Worm (Caenorhabditis elegans) whole organism, young adult: ENCODE measurements around the gene F12A10.9.

Experiments
- B0035.1 ChIP-seq: sonication (generic microtip); optimal IDR thresholded peaks from 2 replicates; lab custom pipeline; 2016; ENCODE audit warnings: missing genetic modification characterization, mild to moderate bottlenecking, missing compliant biosample characterization, missing genotype, missing genetic modification reagents
- B0261.1 ChIP-seq: sonication (generic microtip); optimal IDR thresholded peaks from 2 replicates; lab custom pipeline; 2016; ENCODE audit warnings: mild to moderate bottlenecking, missing genetic modification characterization, moderate library complexity, missing compliant biosample characterization
- D2030.7 ChIP-seq: fragments of 200-800 bp; sonication (Bioruptor generic); IDR thresholded peaks from 2 replicates; pipeline ENCODE4 v1.3.6; 2022; ENCODE audit warnings: missing genetic modification reagents, missing genetic modification characterization, missing compliant biosample characterization
- F33H1.4 ChIP-seq: fragments of 200-800 bp; sonication (Bioruptor generic); IDR thresholded peaks from 2 replicates; pipeline ENCODE4 v1.3.6; 2022; ENCODE audit warnings: missing genetic modification reagents, missing genetic modification characterization, missing compliant biosample characterization
- F52B5.7 ChIP-seq: sonication (generic microtip); optimal IDR thresholded peaks from 2 replicates; lab custom pipeline; 2016; ENCODE audit warnings: mild to moderate bottlenecking, missing genetic modification characterization, missing compliant biosample characterization
- F55B11.4 ChIP-seq: sonication (generic microtip); optimal IDR thresholded peaks from 2 replicates; lab custom pipeline; 2016; ENCODE audit warnings: missing compliant biosample characterization, missing genetic modification characterization, borderline replicate concordance; ENCODE audit not compliant: insufficient read depth
- F57A8.1 ChIP-seq: fragments of 200-800 bp; sonication (Bioruptor generic); optimal IDR thresholded peaks from 2 replicates; lab custom pipeline; 2018; ENCODE audit warnings: mild to moderate bottlenecking, missing genetic modification characterization, moderate library complexity, missing compliant biosample characterization
- T07F8.4 ChIP-seq: sonication (generic microtip); optimal IDR thresholded peaks from 2 replicates; lab custom pipeline; 2016; ENCODE audit warnings: mild to moderate bottlenecking, missing genetic modification characterization, moderate library complexity, missing compliant biosample characterization
- Y53F4B.3 ChIP-seq: fragments of 200-800 bp; sonication (Bioruptor generic); IDR thresholded peaks from 2 replicates; pipeline ENCODE4 v1.3.6; 2022; ENCODE audit warnings: missing genetic modification reagents, missing genetic modification characterization, missing compliant biosample characterization
- Y67H2A.10 ChIP-seq: fragments of 200-800 bp; sonication (Bioruptor generic); conservative IDR thresholded peaks from 2 replicates; pipeline ENCODE4 v1.3.6; 2022; ENCODE audit warnings: missing genetic modification reagents, missing genetic modification characterization, missing compliant biosample characterization
- aptf-3 ChIP-seq: fragments of 200-800 bp; sonication (Bioruptor generic); IDR thresholded peaks from 2 replicates; pipeline ENCODE4 v1.3.6; 2022; ENCODE audit warnings: missing genetic modification characterization, missing compliant biosample characterization
- attf-6 ChIP-seq: fragments of 200-800 bp; sonication (Bioruptor generic); IDR thresholded peaks from 2 replicates; pipeline ENCODE4 v1.3.6; 2022; ENCODE audit warnings: missing genetic modification reagents, missing genetic modification characterization, missing compliant biosample characterization
- ceh-100 ChIP-seq: fragments of 200-800 bp; sonication (Bioruptor generic); IDR thresholded peaks from 2 replicates; pipeline ENCODE4 v1.3.6; 2022; ENCODE audit warnings: missing genetic modification reagents, missing genetic modification characterization, missing compliant biosample characterization
- ceh-40 ChIP-seq: fragments of 200-800 bp; sonication (Bioruptor generic); IDR thresholded peaks from 2 replicates; pipeline ENCODE4 v1.3.6; 2022; ENCODE audit warnings: missing genetic modification characterization, missing compliant biosample characterization
- ceh-79 ChIP-seq: sonication (generic microtip); optimal IDR thresholded peaks from 2 replicates; lab custom pipeline; 2017; ENCODE audit warnings: mild to moderate bottlenecking, missing genetic modification characterization, missing compliant biosample characterization
- chd-7 ChIP-seq: sonication (generic microtip); optimal IDR thresholded peaks from 2 replicates; lab custom pipeline; 2016; ENCODE audit warnings: mild to moderate bottlenecking, missing genetic modification characterization, moderate library complexity, missing compliant biosample characterization
- dox-1 ChIP-seq: fragments of 200-800 bp; sonication (Bioruptor generic); IDR thresholded peaks from 2 replicates; pipeline ENCODE4 v1.3.6; 2022; ENCODE audit warnings: missing genetic modification reagents, missing genetic modification characterization, missing compliant biosample characterization
- dpff-1 ChIP-seq: sonication (generic microtip); optimal IDR thresholded peaks from 2 replicates; lab custom pipeline; 2017; ENCODE audit warnings: mild to moderate bottlenecking, missing genetic modification characterization, missing compliant biosample characterization
- efl-1 ChIP-seq: fragments of 150-350 bp; optimal IDR thresholded peaks from 2 replicates; lab custom pipeline; 2014; ENCODE audit warnings: missing biosample characterization, missing genetic modification reagents, missing genetic modification characterization
- egl-44 ChIP-seq: fragments of 200-800 bp; sonication (Bioruptor generic); IDR thresholded peaks from 2 replicates; pipeline ENCODE4 v1.3.6; 2022; ENCODE audit warnings: missing genetic modification reagents, missing genetic modification characterization, missing compliant biosample characterization
- fkh-3 ChIP-seq: sonication (generic microtip); optimal IDR thresholded peaks from 2 replicates; lab custom pipeline; 2016; ENCODE audit warnings: mild to moderate bottlenecking, missing genetic modification characterization, missing compliant biosample characterization
- him-1 ChIP-seq: sonication (generic microtip); optimal IDR thresholded peaks from 2 replicates; lab custom pipeline; 2016; ENCODE audit warnings: missing genotype, missing genetic modification reagents, missing genetic modification characterization, missing compliant biosample characterization
- hrde-1 ChIP-seq: sonication (generic microtip); optimal IDR thresholded peaks from 2 replicates; lab custom pipeline; 2016; ENCODE audit warnings: missing genetic modification characterization, mild to moderate bottlenecking, missing compliant biosample characterization, moderate library complexity, missing genotype, missing genetic modification reagents, borderline replicate concordance
- lag-1 ChIP-seq: fragments of 200-800 bp; sonication (Bioruptor generic); IDR thresholded peaks from 2 replicates; pipeline ENCODE4 v1.3.6; 2022; ENCODE audit warnings: missing genetic modification reagents, missing genetic modification characterization, missing compliant biosample characterization
- let-607 ChIP-seq, 2 experiments: fragments of 200-800 bp in 1 of 2; sonication (Bioruptor generic) in 1 of 2; sonication (generic microtip) in 1 of 2; optimal IDR thresholded peaks; 2 replicates each; lab custom pipeline; 2016 to 2018; ENCODE audit warnings: mild to moderate bottlenecking in 2 of 2, missing compliant biosample characterization in 2 of 2, missing genetic modification characterization in 2 of 2, moderate library complexity in 2 of 2, missing genotype in 1 of 2
- lin-26 ChIP-seq: fragments of 200-800 bp; sonication (Bioruptor generic); IDR thresholded peaks from 2 replicates; pipeline ENCODE4 v1.3.6; 2022; ENCODE audit warnings: missing genetic modification reagents, missing genetic modification characterization, missing compliant biosample characterization
- lin-35 ChIP-seq, 3 experiments: fragments of 150-350 bp in 2 of 3; sonication (generic microtip) in 1 of 3; optimal IDR thresholded peaks; 2 replicates each; lab custom pipeline; 2014 to 2018; ENCODE audit warnings: missing biosample characterization in 3 of 3, missing genetic modification characterization in 3 of 3, missing genetic modification reagents in 3 of 3
- lin-40 ChIP-seq: sonication (generic microtip); optimal IDR thresholded peaks from 2 replicates; lab custom pipeline; 2016; ENCODE audit warnings: missing genetic modification characterization, mild to moderate bottlenecking, missing compliant biosample characterization, missing genotype, missing genetic modification reagents
- lin-54 ChIP-seq: fragments of 200-800 bp; sonication (Bioruptor generic); optimal IDR thresholded peaks from 2 replicates; lab custom pipeline; 2018; ENCODE audit warnings: mild to moderate bottlenecking, missing genetic modification characterization, missing compliant biosample characterization
- madf-3 ChIP-seq: fragments of 200-800 bp; sonication (Bioruptor generic); IDR thresholded peaks from 2 replicates; pipeline ENCODE4 v1.3.6; 2022; ENCODE audit warnings: missing genetic modification reagents, missing genetic modification characterization, missing compliant biosample characterization
- mes-4 ChIP-seq: sonication (generic microtip); optimal IDR thresholded peaks from 2 replicates; lab custom pipeline; 2016; ENCODE audit warnings: missing genotype, missing genetic modification characterization, missing compliant biosample characterization
- nhr-179 ChIP-seq: sonication (generic microtip); optimal IDR thresholded peaks from 2 replicates; lab custom pipeline; 2016; ENCODE audit warnings: mild to moderate bottlenecking, missing genetic modification characterization, missing compliant biosample characterization
- nhr-90 ChIP-seq: sonication (generic microtip); optimal IDR thresholded peaks from 2 replicates; lab custom pipeline; 2016; ENCODE audit warnings: missing genotype, mild to moderate bottlenecking, missing genetic modification characterization, missing compliant biosample characterization
- pbrm-1 ChIP-seq: fragments of 200-800 bp; sonication (Bioruptor generic); IDR thresholded peaks from 2 replicates; pipeline ENCODE4 v1.3.6; 2022; ENCODE audit warnings: missing genetic modification reagents, missing genetic modification characterization, missing compliant biosample characterization
- rcor-1 ChIP-seq: fragments of 200-800 bp; sonication (Bioruptor generic); IDR thresholded peaks from 2 replicates; pipeline ENCODE4 v1.3.6; 2022; ENCODE audit warnings: missing genetic modification reagents, missing genetic modification characterization, missing compliant biosample characterization
- repo-1 ChIP-seq: sonication (generic microtip); optimal IDR thresholded peaks from 2 replicates; lab custom pipeline; 2017; ENCODE audit warnings: mild to moderate bottlenecking, missing genetic modification characterization, missing compliant biosample characterization
- sea-2 ChIP-seq: fragments of 200-800 bp; sonication (Bioruptor generic); IDR thresholded peaks from 2 replicates; pipeline ENCODE4 v1.3.6; 2022; ENCODE audit warnings: missing genetic modification characterization, missing compliant biosample characterization
- snpc-1.1 ChIP-seq: sonication (generic microtip); optimal IDR thresholded peaks from 2 replicates; lab custom pipeline; 2017; ENCODE audit warnings: missing genetic modification characterization, mild to moderate bottlenecking, missing compliant biosample characterization, antibody characterized with exemption, moderate library complexity, missing genotype, missing genetic modification reagents; ENCODE audit not compliant: insufficient read depth
- snpc-4 ChIP-seq, 5 experiments: fragments of 150-350 bp in 1 of 5; sonication (generic microtip) in 4 of 5; optimal IDR thresholded peaks; 2 replicates each; lab custom pipeline; 2014 to 2018; ENCODE audit warnings: missing genetic modification characterization in 5 of 5, missing biosample characterization in 3 of 5, antibody characterized with exemption in 2 of 5, mild to moderate bottlenecking in 2 of 5, missing compliant biosample characterization in 2 of 5, missing genotype in 2 of 5, moderate library complexity in 2 of 5, missing genetic modification reagents in 1 of 5
- tbp1 ChIP-seq: fragments of 200-800 bp; sonication (Bioruptor generic); optimal IDR thresholded peaks from 2 replicates; lab custom pipeline; 2018; ENCODE audit warnings: mild to moderate bottlenecking, missing genetic modification characterization, missing compliant biosample characterization
- tlf-1 ChIP-seq: fragments of 200-800 bp; sonication (Bioruptor generic); optimal IDR thresholded peaks from 2 replicates; lab custom pipeline; 2018; ENCODE audit warnings: mild to moderate bottlenecking, missing genetic modification characterization, missing compliant biosample characterization
- unc-130 ChIP-seq: sonication (generic microtip); optimal IDR thresholded peaks from 2 replicates; lab custom pipeline; 2016; ENCODE audit warnings: missing genetic modification reagents, missing genetic modification characterization, missing compliant biosample characterization
- zfh-2 ChIP-seq: fragments of 200-800 bp; sonication (Bioruptor generic); conservative IDR thresholded peaks from 2 replicates; pipeline ENCODE4 v1.3.6; 2022; ENCODE audit warnings: missing genetic modification reagents, missing genetic modification characterization, missing compliant biosample characterization
- ztf-22 ChIP-seq: fragments of 200-800 bp; sonication (Bioruptor generic); optimal IDR thresholded peaks from 2 replicates; lab custom pipeline; 2018; ENCODE audit warnings: mild to moderate bottlenecking, missing genetic modification characterization, moderate library complexity, missing compliant biosample characterization
- ztf-25 ChIP-seq: fragments of 200-800 bp; sonication (Bioruptor generic); IDR thresholded peaks from 2 replicates; pipeline ENCODE4 v1.3.6; 2022; ENCODE audit warnings: missing genetic modification reagents, missing genetic modification characterization, missing compliant biosample characterization
- ztf-26 ChIP-seq: sonication (generic microtip); optimal IDR thresholded peaks from 2 replicates; lab custom pipeline; 2017; ENCODE audit warnings: missing genetic modification characterization, missing compliant biosample characterization

The F12A10.9 gene

ce11 chrII:5543476-5544144 is 45.1 kb downstream of the F12A10.9 start (continued):
- peak; percentile 69 for TF ChIP-seq nhr-90 (tag; lab: Kevin White, UChicago)
- TF ChIP-seq nhr-179 (tag; lab: Kevin White, UChicago): peak; percentile 54
- peak; percentile 80 for TF ChIP-seq hrde-1 (tag; lab: Kevin White, UChicago)
- TF ChIP-seq ztf-25 (GFP tag; lab: Robert Waterston, UW): no peak
- peak; percentile 77; the same call in 1 of the 2 replicates for TF ChIP-seq sea-2 (GFP tag; lab: Robert Waterston, UW)
- peak; percentile 79 to 91 for TF ChIP-seq let-607 (tag; optimal IDR thresholded peaks at IDR 0.05; lab: Kevin White, UChicago)
- peak; percentile 78 for TF ChIP-seq F57A8.1
- TF ChIP-seq Y53F4B.3 (GFP tag; lab: Robert Waterston, UW): no peak
- peak; percentile 100 for TF ChIP-seq attf-6 (GFP tag; lab: Robert Waterston, UW)
- peak; percentile 83; the same call in 1 of the 2 replicates for TF ChIP-seq aptf-3 (GFP tag; lab: Robert Waterston, UW)
- peak; percentile 91 for TF ChIP-seq lin-26 (GFP tag; lab: Robert Waterston, UW)
- TF ChIP-seq B0261.1 (tag; lab: Kevin White, UChicago): peak; percentile 51
- peak; percentile 99 for TF ChIP-seq lin-40 (tag; lab: Kevin White, UChicago)
- TF ChIP-seq tlf-1 (GFP tag; lab: Kevin White, UChicago): peak; percentile 94
- TF ChIP-seq egl-44 (GFP tag; lab: Robert Waterston, UW): peak; percentile 93
- peak; percentile 75; the same call in 1 of the 2 replicates for TF ChIP-seq lag-1 (GFP tag; lab: Robert Waterston, UW)
- peak; percentile 98 for TF ChIP-seq snpc-4 (GFP tag; optimal IDR thresholded peaks at IDR 0.05; lab: Kevin White, UChicago)
- peak; percentile 99 to 100 (median 100) for TF ChIP-seq snpc-4 (tag; optimal IDR thresholded peaks at IDR 0.05; lab: Kevin White, UChicago)
- TF ChIP-seq dox-1 (GFP tag; lab: Robert Waterston, UW): peak; percentile 97
- peak; percentile 92 for TF ChIP-seq rcor-1 (GFP tag; lab: Robert Waterston, UW)
- TF ChIP-seq madf-3 (GFP tag; lab: Robert Waterston, UW): no peak; the same call in none of the 2 replicates
- peak; percentile 72 for TF ChIP-seq unc-130
- peak; percentile 64 for TF ChIP-seq F33H1.4 (GFP tag; lab: Robert Waterston, UW)
- TF ChIP-seq ztf-26 (tag; lab: Kevin White, UChicago): peak; percentile 98
- peak; percentile 84 for TF ChIP-seq ceh-100
- TF ChIP-seq ceh-79 (tag; lab: Kevin White, UChicago): peak; percentile 95
- peak; percentile 94 for TF ChIP-seq B0035.1 (tag; lab: Kevin White, UChicago)
- peak; percentile 47 for TF ChIP-seq efl-1 (GFP tag; lab: Kevin White, UChicago)
- peak; percentile 83 for TF ChIP-seq tbp1 (GFP tag; lab: Kevin White, UChicago)
- TF ChIP-seq F55B11.4 (tag; lab: Kevin White, UChicago): no peak
- TF ChIP-seq T07F8.4 (tag; lab: Kevin White, UChicago): peak; percentile 82
- TF ChIP-seq mes-4: peak; percentile 55
- peak; percentile 82 for TF ChIP-seq fkh-3 (tag; lab: Kevin White, UChicago)
- peak; percentile 85 for TF ChIP-seq him-1 (tag; lab: Kevin White, UChicago)
- TF ChIP-seq pbrm-1 (GFP tag; lab: Robert Waterston, UW): peak; percentile 99
- peak; percentile 78 for TF ChIP-seq D2030.7 (GFP tag; lab: Robert Waterston, UW)
- peak; percentile 73 for TF ChIP-seq Y67H2A.10 (GFP tag; lab: Robert Waterston, UW)
- TF ChIP-seq ceh-40 (GFP tag; lab: Robert Waterston, UW): 0 out of 2 replicates have a peak, but pooled peaks have one; percentile 79
- TF ChIP-seq ztf-22 (GFP tag; lab: Kevin White, UChicago): peak; percentile 86
- TF ChIP-seq F52B5.7 (tag; lab: Kevin White, UChicago): peak; percentile 96
- TF ChIP-seq lin-54: peak; percentile 93
- peak; percentile 98 for TF ChIP-seq repo-1 (tag; lab: Kevin White, UChicago)
- TF ChIP-seq chd-7 (tag; lab: Kevin White, UChicago): peak; percentile 97
- peak; percentile 89 for TF ChIP-seq zfh-2
- peak; percentile 95 for TF ChIP-seq snpc-1.1 (tag; lab: Kevin White, UChicago)
- TF ChIP-seq dpff-1: peak; percentile 97
- TF ChIP-seq lin-35 (GFP tag; optimal IDR thresholded peaks at IDR 0.05; lab: Kevin White, UChicago): peak in 2 of 3 experiments; percentile 73 to 91
